Worm (Caenorhabditis elegans) whole organism, L1 larva: ENCODE measurements around the gene mtpn-1.

Source experiments
- F16B12.6 ChIP-seq: fragments of 150-350 bp; optimal IDR thresholded peaks from 2 replicates; lab custom pipeline; 2014; ENCODE audit warnings: missing biosample characterization, missing genetic modification characterization
- aly-2 ChIP-seq: fragments of 150-350 bp; optimal IDR thresholded peaks from 2 replicates; lab custom pipeline; 2014; ENCODE audit warnings: missing biosample characterization, missing genetic modification characterization
- mdl-1 ChIP-seq, 2 experiments: fragments of 150-350 bp; optimal IDR thresholded peaks; 2 replicates each; lab custom pipeline; 2014 to 2017; ENCODE audit warnings: missing biosample characterization in 2 of 2, missing genetic modification characterization in 2 of 2, inconsistent platforms in 1 of 2
- nhr-84 ChIP-seq: sonication (generic microtip); optimal IDR thresholded peaks from 2 replicates; lab custom pipeline; 2017; ENCODE audit warnings: missing biosample characterization, missing genetic modification characterization
- skn-1 ChIP-seq: fragments of 150-350 bp; optimal IDR thresholded peaks from 2 replicates; lab custom pipeline; 2014; ENCODE audit warnings: missing biosample characterization, missing genetic modification characterization

DNA sequence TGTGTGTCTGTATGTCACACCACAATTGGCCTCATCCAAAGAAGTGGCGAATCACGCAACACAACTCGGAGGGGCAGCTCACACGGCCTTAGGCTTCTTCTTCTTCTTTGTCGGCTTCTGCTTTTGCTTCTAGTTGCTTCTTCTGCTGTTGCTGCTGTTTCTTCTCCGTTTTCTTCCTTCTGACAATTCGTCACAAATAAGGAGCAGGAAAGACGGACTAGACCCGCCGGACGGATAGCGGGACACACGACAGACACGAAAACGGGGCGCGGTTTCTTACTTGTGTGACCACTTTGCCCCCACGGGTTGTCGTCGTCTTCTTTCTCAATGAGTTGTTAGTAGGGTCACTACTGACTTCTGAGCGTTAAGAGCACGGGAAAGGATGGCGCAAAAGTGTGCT lies 48.9 kb downstream of the mtpn-1 start:
- TF ChIP-seq aly-2, result no peak
- TF ChIP-seq F16B12.6 (tag; lab: Kevin White, UChicago), result no peak
- TF ChIP-seq mdl-1 (tag; optimal IDR thresholded peaks at IDR 0.05; lab: Kevin White, UChicago), result no peak
- TF ChIP-seq skn-1 (tag; lab: Kevin White, UChicago), result no peak
- no peak for TF ChIP-seq nhr-84
